Worm (Caenorhabditis elegans): Measurements from ENCODE around the gene F17C11.2.

DNA sequence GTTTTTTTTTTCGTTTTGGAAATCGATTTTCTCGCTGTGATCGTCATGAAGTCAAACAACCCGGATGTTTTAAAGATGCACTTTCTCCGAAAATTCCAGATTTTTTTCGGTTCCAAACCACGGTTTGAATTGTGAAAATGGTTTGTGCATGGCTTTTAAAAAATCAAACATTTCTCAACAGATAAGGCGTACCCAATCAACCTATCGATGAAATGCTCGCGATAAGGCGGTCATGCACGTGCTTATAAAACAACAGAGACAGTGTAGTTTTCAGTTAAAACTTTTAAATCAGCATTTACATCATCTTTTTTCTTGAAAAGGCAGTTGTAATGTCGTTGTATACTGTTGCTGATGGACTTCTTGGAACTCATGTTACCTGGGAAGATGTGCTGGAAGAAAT lies 15.6 kb upstream of the F17C11.2 start, which contains the start of gene F58B4.5:
- TF ChIP-seq him-1 (tag; optimal IDR thresholded peaks at IDR 0.05) (no peak), dao-5 (tag; optimal IDR thresholded peaks at IDR 0.05) (no peak)
